Worm (Caenorhabditis elegans) whole organism, late embryonic: Measurements from ENCODE around the gene Y39D8A.1.

Experiments used
- ceh-6 ChIP-seq: fragments of 200-800 bp; sonication (Bioruptor generic); optimal IDR thresholded peaks from 2 replicates; lab custom pipeline; 2018; ENCODE audit warnings: mild to moderate bottlenecking, missing genetic modification characterization, missing compliant biosample characterization
- pqm-1 ChIP-seq: sonication (generic microtip); optimal IDR thresholded peaks from 2 replicates; lab custom pipeline; 2016; ENCODE audit warnings: missing genetic modification characterization, missing compliant biosample characterization
- tbx-2 ChIP-seq: sonication (generic microtip); optimal IDR thresholded peaks from 2 replicates; lab custom pipeline; 2016; ENCODE audit warnings: missing genetic modification characterization, missing compliant biosample characterization

DNA sequence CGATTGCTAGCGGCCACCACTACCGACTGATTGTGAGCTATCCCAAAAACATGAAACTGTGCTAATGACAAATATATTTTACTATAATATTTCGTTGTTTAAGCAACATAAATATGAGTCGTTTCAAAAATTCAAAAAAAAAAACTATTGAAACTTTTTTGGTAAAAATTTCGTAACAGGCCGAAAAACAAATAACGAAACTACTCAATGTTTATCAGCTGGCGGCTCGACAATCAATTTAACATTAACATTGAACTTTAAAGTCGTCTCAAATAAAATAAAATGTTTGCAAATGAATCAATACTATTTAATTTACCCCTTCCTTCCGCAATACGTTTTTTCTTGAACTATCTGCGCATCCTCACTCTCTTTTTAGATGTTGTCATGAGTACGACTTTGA, 39.3 kb downstream of the Y39D8A.1 start:
- TF ChIP-seq tbx-2 (tag; lab: Kevin White, UChicago) (no peak), ceh-6 (GFP tag; lab: Kevin White, UChicago) (no peak), pqm-1 (tag; lab: Kevin White, UChicago) (no peak)
